Worm (Caenorhabditis elegans): ENCODE data around the gene E03H12.7.

Gene E03H12.7

DNA sequence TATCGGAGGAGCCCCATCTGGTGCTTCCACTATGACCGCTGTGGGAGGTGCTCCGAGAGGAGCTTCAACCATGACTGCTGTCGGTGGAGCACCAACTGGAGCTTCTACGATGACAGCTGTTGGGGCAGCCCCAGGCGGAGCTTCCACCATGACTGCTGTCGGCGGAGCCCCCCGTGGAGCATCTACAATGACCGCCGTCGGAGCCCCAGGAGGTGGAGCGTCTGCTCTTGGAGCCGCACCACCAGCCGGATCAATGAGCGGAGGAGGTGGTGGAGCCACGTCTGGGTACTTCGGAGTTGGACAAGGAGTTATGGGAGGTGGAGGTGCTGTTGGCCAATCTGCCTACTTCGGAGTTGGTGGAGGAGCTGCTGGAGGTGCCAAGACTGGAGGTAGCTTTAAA lies 8.5 kb upstream of the E03H12.7 start:
- TF ChIP-seq hmg-1.1 (GFP tag; IDR thresholded peaks at IDR 0.05) (no peak), set-16 (GFP tag; IDR thresholded peaks at IDR 0.05) (peak; percentile 94)

ce11 chrIV:4995842-4996241 lies 7.4 kb upstream of the E03H12.7 start, which contains the start of gene ssq-2:
ssq-2 (plus strand) TSS chrIV:4996142.
- no peak for TF ChIP-seq ZK546.5 (tag; optimal IDR thresholded peaks at IDR 0.05)
- TF ChIP-seq fos-1 (tag; optimal IDR thresholded peaks at IDR 0.05), result no peak
- no peak for TF ChIP-seq F49E8.2 (tag; optimal IDR thresholded peaks at IDR 0.05; ENCODE audit: borderline replicate concordance)
- no peak for TF ChIP-seq nhr-28 (tag; optimal IDR thresholded peaks at IDR 0.05)
- TF ChIP-seq nhr-77 (tag; optimal IDR thresholded peaks at IDR 0.05), result no peak
- TF ChIP-seq zfp-3 (GFP tag; conservative IDR thresholded peaks at IDR 0.05), result no peak
- TF ChIP-seq lin-29 (GFP tag; IDR thresholded peaks at IDR 0.05), result no peak
- no peak for TF ChIP-seq set-16 (GFP tag; IDR thresholded peaks at IDR 0.05)
- TF ChIP-seq daf-16 (GFP tag; optimal IDR thresholded peaks at IDR 0.05), result no peak
- TF ChIP-seq daf-16 (tag; optimal IDR thresholded peaks at IDR 0.05), result no peak
- TF ChIP-seq mdl-1 (tag; optimal IDR thresholded peaks at IDR 0.05), result no peak

DNA sequence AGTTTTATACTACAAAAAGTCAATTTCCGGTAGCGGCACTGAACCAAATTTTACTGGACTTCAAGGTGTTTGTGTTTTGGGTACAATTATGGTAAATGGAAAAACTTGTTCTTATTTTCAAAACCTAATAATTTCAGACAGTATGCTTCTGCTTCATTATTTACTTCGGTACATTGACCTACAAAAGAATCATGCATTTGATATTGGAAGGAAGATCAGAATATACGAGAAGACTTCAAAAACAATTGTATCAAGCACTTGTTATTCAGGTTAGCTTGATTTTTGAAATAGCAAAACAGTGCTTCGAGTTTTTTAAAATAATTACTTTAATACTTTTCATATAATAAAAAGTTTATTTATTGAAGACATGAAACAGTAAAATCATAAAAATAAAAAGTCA lies 4.7 kb upstream of the E03H12.7 start:
- TF ChIP-seq F10B5.3 (tag; optimal IDR thresholded peaks at IDR 0.05) (no peak), madf-5 (GFP tag; IDR thresholded peaks at IDR 0.05) (no peak), dmd-8 (GFP tag; IDR thresholded peaks at IDR 0.05) (no peak), zip-11 (GFP tag; IDR thresholded peaks at IDR 0.05) (no peak), unc-62 (GFP tag; optimal IDR thresholded peaks at IDR 0.05 in 1 of 2) (peak in 1 of 2 experiments; percentile 96), unc-62 (tag; optimal IDR thresholded peaks at IDR 0.05) (no peak)

DNA sequence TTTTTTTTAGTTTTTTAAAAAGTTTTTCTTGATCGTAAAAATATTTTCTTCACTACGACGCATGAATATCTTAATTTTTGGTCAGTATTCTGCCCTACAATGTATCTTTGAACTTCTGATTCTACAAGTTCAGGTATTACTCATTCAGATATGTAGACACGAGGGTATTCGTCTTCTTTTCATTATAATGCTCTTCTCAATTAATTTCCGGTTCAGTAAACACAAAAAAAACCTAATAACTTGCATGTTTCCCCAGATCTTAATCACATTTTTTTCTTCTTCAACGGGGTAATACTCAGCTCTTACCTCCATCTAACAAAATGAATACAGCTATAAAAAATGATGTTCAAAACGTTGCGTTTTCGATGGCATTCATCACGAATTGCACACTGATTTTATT lies 3.7 kb upstream of the E03H12.7 start, which contains the start of gene str-162:
Gene str-162, plus strand, starts transcription at position 301 of the 400 bp plus-strand sequence.
- TF ChIP-seq nhr-77 (tag; optimal IDR thresholded peaks at IDR 0.05), result no peak
- TF ChIP-seq T26A8.4 (GFP tag; IDR thresholded peaks at IDR 0.05), result no peak
- peak in 1 of 2 experiments; percentile 13 for TF ChIP-seq unc-62 (GFP tag; optimal IDR thresholded peaks at IDR 0.05 in 1 of 2)
- TF ChIP-seq unc-62 (tag; optimal IDR thresholded peaks at IDR 0.05), result no peak
- no peak for TF ChIP-seq nhr-102 (tag; optimal IDR thresholded peaks at IDR 0.05)
- TF ChIP-seq zfp-3 (GFP tag; conservative IDR thresholded peaks at IDR 0.05), result no peak
- no peak for TF ChIP-seq lin-39 (tag; optimal IDR thresholded peaks at IDR 0.05)

DNA sequence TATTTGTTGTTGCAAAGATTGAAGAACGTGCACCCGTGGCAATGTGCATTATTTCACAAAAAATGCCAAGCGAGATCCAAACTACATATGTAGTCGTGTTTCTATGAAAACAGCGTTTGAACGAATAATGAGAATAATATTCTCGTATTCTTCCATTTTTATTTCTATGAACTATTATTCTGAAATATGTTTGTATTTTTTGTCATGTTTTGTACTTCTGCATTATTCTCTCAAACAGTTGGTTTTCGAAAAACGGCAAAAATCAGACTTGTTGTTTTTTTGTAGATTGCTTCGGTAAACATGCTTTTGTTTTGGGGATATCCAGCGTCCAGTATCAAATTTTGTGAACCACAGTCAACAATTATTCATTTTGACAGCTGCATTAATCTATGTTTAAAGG lies 2.2 kb downstream of the E03H12.7 start, which contains the start of gene clec-177:
Gene clec-177, plus strand, starts transcription at position 301 of the 400 bp plus-strand sequence.
- TF ChIP-seq cey-2 (tag; optimal IDR thresholded peaks at IDR 0.05; ENCODE audit: borderline replicate concordance, insufficient read depth) (no peak), ceh-82 (tag; optimal IDR thresholded peaks at IDR 0.05) (no peak), snpc-4 (tag; optimal IDR thresholded peaks at IDR 0.05) (no peak)

- no peak for TF ChIP-seq zfp-3 (GFP tag; conservative IDR thresholded peaks at IDR 0.05)
- no peak for TF ChIP-seq mes-2 (tag; optimal IDR thresholded peaks at IDR 0.05; ENCODE audit: poor library complexity, severe bottlenecking)
- no peak for TF ChIP-seq mxl-2 (GFP tag; conservative IDR thresholded peaks at IDR 0.05)
Measured at ce11 chrIV:4983746-4984145, 4.7 kb downstream of the E03H12.7 start, which contains the start of gene clec-176. clec-176 (plus strand) TSS chrIV:4984046.

DNA sequence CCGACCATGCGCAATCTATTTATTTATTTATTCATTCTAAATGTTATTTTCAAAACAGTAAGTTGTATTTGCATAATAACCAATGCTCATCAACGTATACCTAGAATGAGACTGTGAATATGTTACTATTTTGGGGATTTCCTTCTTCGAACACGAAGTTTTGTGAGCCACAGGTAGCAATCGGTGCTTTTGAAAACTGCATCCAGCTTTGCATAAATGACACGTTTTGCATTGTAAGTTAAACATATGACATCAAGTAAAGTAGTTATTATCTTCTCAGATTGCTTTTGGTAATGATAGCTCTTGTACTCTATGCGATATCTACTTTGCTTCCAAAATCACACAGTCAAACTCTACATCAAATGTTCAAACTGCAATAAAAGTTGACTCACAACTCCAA lies 6.0 kb downstream of the E03H12.7 start, which contains the start of gene E03H12.4:
Gene E03H12.4, plus strand, starts transcription at position 120 of the 400 bp plus-strand sequence.
- TF ChIP-seq ceh-28 (tag; optimal IDR thresholded peaks at IDR 0.05), result no peak
- no peak for TF ChIP-seq tra-1 (GFP tag; IDR thresholded peaks at IDR 0.05)
- no peak for TF ChIP-seq fos-1 (tag; optimal IDR thresholded peaks at IDR 0.05)
- peak in 1 of 2 experiments; percentile 96 for TF ChIP-seq unc-62 (GFP tag; optimal IDR thresholded peaks at IDR 0.05 in 1 of 2)
- no peak for TF ChIP-seq unc-62 (tag; optimal IDR thresholded peaks at IDR 0.05)
